Worm (Caenorhabditis elegans) whole organism, mixed stage, embryonic: ENCODE data around the gene B0454.26.

Experiments used
- M03D4.4 ChIP-seq: sonication (generic microtip); optimal IDR thresholded peaks from 2 replicates; lab custom pipeline; 2017; ENCODE audit warnings: mild to moderate bottlenecking, missing genetic modification characterization, missing compliant biosample characterization
- ces-1 ChIP-seq: fragments of 150-350 bp; optimal IDR thresholded peaks from 2 replicates; lab custom pipeline; 2014; ENCODE audit warnings: missing biosample characterization, missing genetic modification reagents, missing genetic modification characterization
- flh-1 ChIP-seq: fragments of 200-800 bp; sonication (Bioruptor generic); optimal IDR thresholded peaks from 2 replicates; lab custom pipeline; 2018; ENCODE audit warnings: mild to moderate bottlenecking, missing genetic modification characterization, moderate library complexity, missing compliant biosample characterization
- lin-13 ChIP-seq: fragments of 150-350 bp; optimal IDR thresholded peaks from 2 replicates; lab custom pipeline; 2014; ENCODE audit warnings: missing biosample characterization, missing genetic modification characterization
- lsy-2 ChIP-seq: fragments of 150-350 bp; optimal IDR thresholded peaks from 2 replicates; lab custom pipeline; 2014; ENCODE audit warnings: missing biosample characterization, missing genetic modification characterization
- mep-1 ChIP-seq: fragments of 150-350 bp; optimal IDR thresholded peaks from 2 replicates; lab custom pipeline; 2017; ENCODE audit warnings: missing biosample characterization, missing genetic modification reagents, missing genetic modification characterization, inconsistent platforms
- nhr-12 ChIP-seq: fragments of 150-350 bp; optimal IDR thresholded peaks from 2 replicates; lab custom pipeline; 2014; ENCODE audit warnings: missing biosample characterization, missing genetic modification characterization
- nhr-28 ChIP-seq: fragments of 150-350 bp; optimal IDR thresholded peaks from 2 replicates; lab custom pipeline; 2014; ENCODE audit warnings: missing biosample characterization, missing genetic modification characterization
- pha-4 ChIP-seq: fragments of 150-350 bp; optimal IDR thresholded peaks from 2 replicates; lab custom pipeline; 2018; ENCODE audit warnings: missing biosample characterization, missing genetic modification reagents, missing genetic modification characterization
- sem-2 ChIP-seq: fragments of 200-800 bp; sonication (Bioruptor generic); optimal IDR thresholded peaks from 2 replicates; lab custom pipeline; 2018; ENCODE audit warnings: mild to moderate bottlenecking, missing genetic modification characterization, missing compliant biosample characterization
- tbx-8 ChIP-seq: fragments of 200-800 bp; sonication (Bioruptor generic); optimal IDR thresholded peaks from 2 replicates; lab custom pipeline; 2018; ENCODE audit warnings: mild to moderate bottlenecking, missing genetic modification characterization, moderate library complexity, missing compliant biosample characterization
- unc-120 ChIP-seq: sonication (generic microtip); optimal IDR thresholded peaks from 2 replicates; lab custom pipeline; 2017; ENCODE audit warnings: missing genetic modification characterization, missing compliant biosample characterization; ENCODE audit not compliant: poor library complexity, severe bottlenecking
- unc-39 ChIP-seq: fragments of 150-350 bp; optimal IDR thresholded peaks from 2 replicates; lab custom pipeline; 2014; ENCODE audit warnings: missing biosample characterization, missing genetic modification characterization
- ztf-11 ChIP-seq: fragments of 150-350 bp; optimal IDR thresholded peaks from 2 replicates; lab custom pipeline; 2014; ENCODE audit warnings: missing biosample characterization, missing genetic modification characterization

- TF ChIP-seq nhr-28 (tag; lab: Kevin White, UChicago) (no peak), tbx-8 (GFP tag; lab: Kevin White, UChicago) (no peak), ces-1 (no peak), unc-39 (tag; lab: Kevin White, UChicago) (no peak), ztf-11 (tag; lab: Kevin White, UChicago) (no peak), M03D4.4 (no peak), unc-120 (no peak), lin-13 (no peak), sem-2 (no peak), nhr-12 (tag; lab: Kevin White, UChicago) (no peak), pha-4 (tag; lab: Kevin White, UChicago) (no peak), mep-1 (tag; lab: Kevin White, UChicago) (no peak), lsy-2 (tag; lab: Kevin White, UChicago) (no peak), flh-1 (GFP tag; lab: Kevin White, UChicago) (no peak)
These were observed 7.1 kb upstream of the B0454.26 start for ce11 chrII:3045422-3045821.
